Worm (Caenorhabditis elegans): Measurements from ENCODE around the gene C39B5.10.

- TF ChIP-seq nhr-28 (tag; optimal IDR thresholded peaks at IDR 0.05) (no peak), unc-62 (GFP tag; optimal IDR thresholded peaks at IDR 0.05) (no peak)
Measured at ce11 chrIII:2262942-2263341, 23.5 kb upstream of the C39B5.10 start, which contains the start of gene Y54F10BM.6.

All from whole organism, L3 larva.